Fruit fly (Drosophila melanogaster): Measurements from ENCODE around the gene CG7560.

The CG7560 gene

dm6 chr3L:11388964-11389625 is 35.9 kb upstream of the CG7560 start:
- TF ChIP-seq Sin3A (optimal IDR thresholded peaks at IDR 0.05) (no peak), h (optimal IDR thresholded peaks at IDR 0.05) (no peak), ttk (optimal IDR thresholded peaks at IDR 0.05) (no peak), Myc (optimal IDR thresholded peaks at IDR 0.05) (no peak)

DNA sequence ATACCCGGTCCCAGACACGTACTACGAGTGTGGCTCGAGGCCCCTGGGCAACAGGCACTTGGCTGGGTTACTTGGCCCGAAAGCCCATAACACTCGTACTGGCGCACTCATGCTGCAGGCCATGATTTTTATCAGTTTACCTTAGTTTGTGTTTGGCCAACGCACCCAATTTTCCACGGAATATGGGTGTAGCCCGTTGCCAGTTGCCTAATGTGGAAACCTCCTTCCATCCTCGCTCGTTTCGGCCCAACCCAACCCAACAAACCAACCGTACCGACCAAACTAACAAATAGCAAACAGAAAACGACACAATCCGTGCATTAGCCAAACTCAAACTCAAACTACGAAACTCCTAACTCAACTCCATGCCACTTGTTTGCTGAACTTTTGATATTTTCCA is 31.2 kb upstream of the CG7560 start:
- TF ChIP-seq Sin3A (optimal IDR thresholded peaks at IDR 0.05): no peak
- TF ChIP-seq Myc (optimal IDR thresholded peaks at IDR 0.05): no peak
- no peak for TF ChIP-seq ttk (optimal IDR thresholded peaks at IDR 0.05)
- no peak for TF ChIP-seq insv (optimal IDR thresholded peaks at IDR 0.05)
- no peak for TF ChIP-seq h (optimal IDR thresholded peaks at IDR 0.05)
- no peak for TF ChIP-seq psq (optimal IDR thresholded peaks at IDR 0.05)

dm6 chr3L:11394390-11394789 is 30.6 kb upstream of the CG7560 start, which contains the start of gene CG11726:
Gene CG11726 (plus strand): TSS chr3L:11394690.
- no peak for TF ChIP-seq h (optimal IDR thresholded peaks at IDR 0.05)
- no peak for TF ChIP-seq Myc (optimal IDR thresholded peaks at IDR 0.05)
- TF ChIP-seq Sin3A (optimal IDR thresholded peaks at IDR 0.05): no peak
- TF ChIP-seq insv (optimal IDR thresholded peaks at IDR 0.05): no peak
- TF ChIP-seq psq (optimal IDR thresholded peaks at IDR 0.05): no peak
- no peak for TF ChIP-seq ttk (optimal IDR thresholded peaks at IDR 0.05)

DNA sequence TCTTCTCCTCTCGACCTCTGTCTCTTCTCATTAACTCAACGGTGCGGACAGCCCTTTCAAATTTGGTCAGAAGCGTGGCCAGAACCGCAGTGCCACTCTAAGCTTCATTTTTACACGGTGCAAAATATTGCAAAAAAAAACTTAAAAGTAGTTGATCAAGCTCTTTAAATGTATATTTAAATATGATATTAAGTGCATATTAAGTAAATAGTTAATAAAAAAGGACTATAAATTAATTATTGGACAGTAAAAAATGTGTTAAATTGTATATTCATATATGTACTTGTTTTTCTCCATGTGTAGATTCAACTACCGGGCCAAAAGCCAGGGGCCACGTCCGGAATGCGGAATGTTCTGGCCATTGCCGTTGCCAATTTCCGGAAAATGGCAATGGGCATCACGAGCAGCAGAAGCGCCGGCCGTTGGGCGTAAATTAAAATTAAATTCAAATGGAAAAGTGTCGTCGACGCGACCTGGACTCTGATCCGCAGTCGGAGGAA is 27.8 kb upstream of the CG7560 start, which contains the start of gene CG44362:
TSS of gene CG44362 (plus strand) at position 450 of the 500 bp plus-strand sequence.
- no peak for TF ChIP-seq h (optimal IDR thresholded peaks at IDR 0.05)
- no peak for TF ChIP-seq insv (optimal IDR thresholded peaks at IDR 0.05)
- no peak for TF ChIP-seq ttk (optimal IDR thresholded peaks at IDR 0.05)
- TF ChIP-seq Myc (optimal IDR thresholded peaks at IDR 0.05): no peak
- TF ChIP-seq Sin3A (optimal IDR thresholded peaks at IDR 0.05): no peak
- TF ChIP-seq psq (optimal IDR thresholded peaks at IDR 0.05): no peak

dm6 chr3L:11398484-11399088 is 26.4 kb upstream of the CG7560 start:
- no peak for TF ChIP-seq insv (optimal IDR thresholded peaks at IDR 0.05)
- no peak for TF ChIP-seq ttk (optimal IDR thresholded peaks at IDR 0.05)

- no peak for TF ChIP-seq Myc (optimal IDR thresholded peaks at IDR 0.05)
- TF ChIP-seq psq (optimal IDR thresholded peaks at IDR 0.05): no peak
- no peak for TF ChIP-seq h (optimal IDR thresholded peaks at IDR 0.05)
- TF ChIP-seq insv (optimal IDR thresholded peaks at IDR 0.05): no peak
- no peak for TF ChIP-seq Sin3A (optimal IDR thresholded peaks at IDR 0.05)
- TF ChIP-seq ttk (optimal IDR thresholded peaks at IDR 0.05): no peak
Observed at dm6 chr3L:11399437-11399836, 25.5 kb upstream of the CG7560 start.

dm6 chr3L:11400262-11400661 is 24.7 kb upstream of the CG7560 start:
- TF ChIP-seq psq (optimal IDR thresholded peaks at IDR 0.05) (no peak), ttk (optimal IDR thresholded peaks at IDR 0.05) (no peak), Myc (optimal IDR thresholded peaks at IDR 0.05) (no peak), Sin3A (optimal IDR thresholded peaks at IDR 0.05) (no peak)

DNA sequence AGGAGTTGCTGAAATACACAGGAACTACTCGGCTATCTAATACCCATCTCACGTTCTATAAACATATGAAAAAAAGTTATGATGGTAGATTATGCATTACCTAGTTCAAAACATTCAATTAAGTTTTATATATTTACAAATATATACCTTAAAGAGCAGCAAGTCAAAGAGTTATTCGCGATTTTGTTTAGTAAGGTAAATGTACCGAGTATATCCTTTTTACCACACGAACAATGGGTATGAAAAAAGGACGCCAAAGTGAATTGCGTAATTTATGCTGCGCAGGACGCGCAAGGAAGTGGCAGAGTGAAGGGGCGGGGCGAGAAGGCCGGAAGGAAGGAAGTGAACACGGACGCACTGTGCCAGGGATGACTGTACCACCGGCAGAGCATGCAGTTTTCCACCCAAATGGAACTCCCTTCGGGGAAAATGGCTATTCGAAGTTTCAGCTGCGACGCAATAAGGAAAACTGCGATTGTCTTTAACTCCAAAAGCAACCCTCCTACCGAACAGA is 24.2 kb upstream of the CG7560 start:
- TF ChIP-seq insv (optimal IDR thresholded peaks at IDR 0.05): no peak
- no peak for TF ChIP-seq h (optimal IDR thresholded peaks at IDR 0.05)
- TF ChIP-seq Myc (optimal IDR thresholded peaks at IDR 0.05): no peak
- no peak for TF ChIP-seq Sin3A (optimal IDR thresholded peaks at IDR 0.05)
- no peak for TF ChIP-seq ttk (optimal IDR thresholded peaks at IDR 0.05)

DNA sequence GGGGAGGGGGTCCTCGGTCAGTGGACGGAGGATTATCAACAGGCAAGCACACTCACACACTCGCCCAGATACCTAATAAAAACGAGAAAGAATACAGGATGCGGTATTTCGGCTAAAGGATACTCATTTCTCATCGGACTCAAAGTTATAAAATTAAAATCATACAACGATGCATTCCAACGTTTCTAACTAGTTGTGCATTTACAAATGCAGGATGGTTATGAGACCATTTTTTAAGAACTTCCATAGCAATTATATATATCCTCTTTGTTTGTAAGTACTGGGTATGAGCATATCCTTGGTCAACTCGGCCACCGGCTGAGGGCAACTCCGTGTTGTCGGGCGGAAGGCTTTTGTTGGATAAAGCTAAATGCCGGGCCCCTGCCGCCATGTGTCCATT is 22.7 kb upstream of the CG7560 start:
- TF ChIP-seq psq (optimal IDR thresholded peaks at IDR 0.05): no peak

DNA sequence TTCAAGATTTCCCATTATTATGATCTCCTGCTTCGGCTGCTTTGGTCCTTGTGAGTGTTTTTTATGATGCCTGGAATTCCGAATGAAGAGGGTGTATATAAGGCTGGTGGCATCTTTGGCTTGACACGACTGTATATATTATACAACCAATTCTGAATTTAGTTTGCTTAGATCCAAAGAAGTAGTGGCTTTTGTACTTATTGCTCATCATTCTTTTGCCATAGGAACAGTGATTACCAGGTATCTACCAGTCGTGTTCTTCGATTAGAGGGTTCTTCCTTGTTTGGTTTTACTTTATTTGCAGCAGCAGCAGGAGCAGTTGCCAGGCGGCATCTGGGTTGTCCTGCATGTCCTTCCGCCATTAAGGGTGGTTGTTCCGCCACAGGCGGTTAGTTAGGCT is 21.4 kb upstream of the CG7560 start:
- TF ChIP-seq Sin3A (optimal IDR thresholded peaks at IDR 0.05): no peak

DNA sequence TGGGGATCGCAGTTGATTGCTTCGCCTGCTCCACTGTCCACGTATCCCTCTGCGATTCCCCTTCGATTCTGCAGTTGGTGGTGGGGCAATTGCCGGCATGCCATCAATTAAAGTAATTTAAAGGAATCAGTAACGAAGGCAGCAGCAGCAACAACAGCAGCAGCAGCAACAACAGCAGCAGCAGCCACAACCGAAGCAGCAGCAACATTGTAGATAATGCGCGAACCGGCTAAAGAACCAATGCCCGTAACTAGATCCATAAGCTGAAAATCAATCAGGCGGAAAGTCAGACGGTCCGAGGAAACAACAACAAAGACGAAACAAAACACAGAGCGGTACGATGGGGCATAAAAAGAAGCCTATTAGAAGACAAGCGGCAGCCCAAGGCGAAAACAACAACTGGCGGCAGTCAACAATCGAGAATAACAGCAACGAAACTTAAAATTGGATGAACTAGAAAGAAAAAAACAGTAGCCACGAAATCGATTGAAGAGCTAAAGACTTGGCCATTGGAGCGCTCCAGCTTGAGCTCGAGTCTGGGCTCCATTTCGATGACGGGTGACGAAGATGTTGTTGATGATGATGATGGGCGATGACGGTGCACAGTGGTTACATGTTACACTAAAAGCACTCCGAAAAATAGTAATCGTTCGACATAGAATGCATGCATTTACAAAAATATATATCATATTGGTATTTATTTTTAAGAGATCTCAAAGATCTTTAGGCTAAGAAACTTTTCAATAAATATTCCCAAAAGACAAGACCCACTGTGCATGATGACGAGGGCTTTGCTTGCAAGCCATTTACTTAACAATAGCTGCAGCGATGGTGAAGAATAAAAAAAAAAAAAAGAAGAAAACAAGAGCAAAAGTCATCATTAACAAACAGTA is 19.4 kb upstream of the CG7560 start:
- no peak for TF ChIP-seq insv (optimal IDR thresholded peaks at IDR 0.05)
- TF ChIP-seq ttk (optimal IDR thresholded peaks at IDR 0.05): no peak
- no peak for TF ChIP-seq h (optimal IDR thresholded peaks at IDR 0.05)
- no peak for TF ChIP-seq psq (optimal IDR thresholded peaks at IDR 0.05)
- TF ChIP-seq Sin3A (optimal IDR thresholded peaks at IDR 0.05): no peak
- TF ChIP-seq Myc (optimal IDR thresholded peaks at IDR 0.05): no peak

DNA sequence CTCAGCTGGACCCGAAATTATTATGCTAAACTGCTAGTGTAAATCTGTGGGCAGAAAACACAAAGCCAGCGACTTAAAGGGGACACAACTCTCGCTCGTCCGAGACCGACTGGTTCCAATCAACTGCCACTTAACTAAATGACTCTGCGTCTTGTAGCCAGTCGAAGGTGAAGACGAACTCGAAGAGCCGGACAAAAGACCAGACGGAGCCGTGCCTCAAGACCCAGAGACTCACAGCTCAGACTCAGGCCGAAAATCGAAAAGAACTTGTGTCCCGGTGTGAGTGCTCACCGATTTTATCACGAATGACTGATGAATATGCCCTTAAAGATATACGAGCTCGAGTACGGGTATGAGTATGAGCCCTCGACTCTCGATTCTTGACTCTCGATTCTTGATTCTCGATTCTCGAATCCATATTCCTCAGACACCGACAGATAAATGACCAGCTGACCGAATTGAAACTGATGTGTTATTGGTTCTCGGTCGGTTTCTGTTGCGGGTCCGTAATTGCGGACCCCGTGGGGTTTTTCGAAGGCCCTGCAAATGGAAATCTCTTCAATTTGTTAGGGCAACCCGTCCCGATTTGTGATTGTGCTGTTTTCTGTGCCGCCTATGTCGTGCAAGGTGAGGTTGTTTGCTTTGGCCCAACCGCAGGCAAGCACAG is 18.3 kb upstream of the CG7560 start:
- TF ChIP-seq ttk (optimal IDR thresholded peaks at IDR 0.05): no peak
- TF ChIP-seq insv (optimal IDR thresholded peaks at IDR 0.05): no peak
- no peak for TF ChIP-seq psq (optimal IDR thresholded peaks at IDR 0.05)
- no peak for TF ChIP-seq h (optimal IDR thresholded peaks at IDR 0.05)
